Worm (Caenorhabditis elegans) whole organism, L1 larva: Measurements from ENCODE around the gene R166.2.

Source experiments
- C04F5.9 ChIP-seq: sonication (generic microtip); optimal IDR thresholded peaks from 2 replicates; lab custom pipeline; 2016; ENCODE audit warnings: missing genetic modification characterization, missing compliant biosample characterization
- C16A3.4 ChIP-seq: fragments of 150-350 bp; optimal IDR thresholded peaks from 2 replicates; lab custom pipeline; 2014; ENCODE audit warnings: missing biosample characterization, missing genetic modification characterization
- F16B12.6 ChIP-seq: fragments of 150-350 bp; optimal IDR thresholded peaks from 2 replicates; lab custom pipeline; 2014; ENCODE audit warnings: missing biosample characterization, missing genetic modification characterization
- alr-1 ChIP-seq: fragments of 200-800 bp; sonication (Bioruptor generic); optimal IDR thresholded peaks from 2 replicates; lab custom pipeline; 2018; ENCODE audit warnings: borderline replicate concordance, mild to moderate bottlenecking, missing genetic modification characterization, missing compliant biosample characterization
- aly-2 ChIP-seq: fragments of 150-350 bp; optimal IDR thresholded peaks from 2 replicates; lab custom pipeline; 2014; ENCODE audit warnings: missing biosample characterization, missing genetic modification characterization
- blmp-1 ChIP-seq: fragments of 150-350 bp; optimal IDR thresholded peaks from 2 replicates; lab custom pipeline; 2014; ENCODE audit warnings: missing biosample characterization, missing genetic modification characterization
- dpl-1 ChIP-seq, 3 experiments: fragments of 150-350 bp in 2 of 3; sonication (generic microtip) in 1 of 3; optimal IDR thresholded peaks; 2 replicates each; lab custom pipeline; 2014 to 2017; ENCODE audit warnings: missing biosample characterization in 3 of 3, missing genetic modification characterization in 3 of 3, missing genetic modification reagents in 3 of 3
- dsc-1 ChIP-seq: sonication (generic microtip); optimal IDR thresholded peaks from 2 replicates; lab custom pipeline; 2016; ENCODE audit warnings: mild to moderate bottlenecking, missing genetic modification characterization, missing compliant biosample characterization
- efl-1 ChIP-seq, 4 experiments: fragments of 150-350 bp; optimal IDR thresholded peaks in 3 of 4; peaks in 1 of 4; 1 replicate in 1 of 4; 2 replicates in 3 of 4; lab custom pipeline; 2014; ENCODE audit warnings: missing biosample characterization in 2 of 4, missing genetic modification characterization in 2 of 4, missing genetic modification reagents in 2 of 4
- egl-27 ChIP-seq, 2 experiments: fragments of 150-350 bp in 1 of 2; sonication (generic microtip); optimal IDR thresholded peaks; 3 replicates each; lab custom pipeline; 2017 to 2018; ENCODE audit warnings: missing biosample characterization in 2 of 2, missing genetic modification characterization in 2 of 2, missing genetic modification reagents in 2 of 2
- elt-3 ChIP-seq, 6 experiments: fragments of 150-350 bp in 1 of 6; sonication (generic microtip); optimal IDR thresholded peaks; 2 replicates each; lab custom pipeline; 2017 to 2018; ENCODE audit warnings: missing biosample characterization in 6 of 6, missing genetic modification characterization in 6 of 6, inconsistent platforms in 1 of 6
- grh-1 ChIP-seq: fragments of 200-800 bp; sonication (Bioruptor generic); IDR thresholded peaks from 2 replicates; pipeline ENCODE4 v1.3.6; 2022; ENCODE audit warnings: missing genetic modification reagents, missing genetic modification characterization, missing compliant biosample characterization
- hpl-2 ChIP-seq: fragments of 150-350 bp; optimal IDR thresholded peaks from 2 replicates; lab custom pipeline; 2014; ENCODE audit warnings: missing biosample characterization, missing genetic modification reagents, missing genetic modification characterization
- isw-1 ChIP-seq: fragments of 200-800 bp; sonication (Bioruptor generic); IDR thresholded peaks from 2 replicates; pipeline ENCODE4 v1.3.6; 2022; ENCODE audit warnings: missing genetic modification characterization, missing compliant biosample characterization
- lin-14 ChIP-seq: fragments of 200-800 bp; sonication (Bioruptor generic); optimal IDR thresholded peaks from 2 replicates; lab custom pipeline; 2018; ENCODE audit warnings: mild to moderate bottlenecking, missing genetic modification characterization, moderate library complexity, missing compliant biosample characterization
- lin-15B ChIP-seq: fragments of 150-350 bp; sonication (generic microtip); optimal IDR thresholded peaks from 3 replicates; lab custom pipeline; 2014; ENCODE audit warnings: missing biosample characterization, missing genetic modification characterization
- lin-35 ChIP-seq, 2 experiments: fragments of 150-350 bp; optimal IDR thresholded peaks; 2 replicates each; lab custom pipeline; 2014; ENCODE audit warnings: missing biosample characterization in 2 of 2, missing genetic modification characterization in 2 of 2, missing genetic modification reagents in 2 of 2
- lin-39 ChIP-seq: fragments of 150-350 bp; optimal IDR thresholded peaks from 2 replicates; lab custom pipeline; 2014; ENCODE audit warnings: missing biosample characterization, missing genetic modification reagents, missing genetic modification characterization
- mdl-1 ChIP-seq, 2 experiments: fragments of 150-350 bp; optimal IDR thresholded peaks; 2 replicates each; lab custom pipeline; 2014 to 2017; ENCODE audit warnings: missing biosample characterization in 2 of 2, missing genetic modification characterization in 2 of 2, inconsistent platforms in 1 of 2
- mep-1 ChIP-seq: fragments of 150-350 bp; optimal IDR thresholded peaks from 2 replicates; lab custom pipeline; 2014; ENCODE audit warnings: missing biosample characterization, missing genetic modification characterization
- nhr-11 ChIP-seq: fragments of 150-350 bp; optimal IDR thresholded peaks from 2 replicates; lab custom pipeline; 2014; ENCODE audit warnings: missing biosample characterization, missing genetic modification characterization
- nhr-12 ChIP-seq: sonication (generic microtip); optimal IDR thresholded peaks from 2 replicates; lab custom pipeline; 2017; ENCODE audit warnings: missing biosample characterization, missing genetic modification characterization
- nhr-19 ChIP-seq: fragments of 200-800 bp; sonication (Bioruptor generic); conservative IDR thresholded peaks from 2 replicates; pipeline ENCODE4 v1.3.6; 2022; ENCODE audit warnings: missing genetic modification characterization, missing compliant biosample characterization
- nhr-20 ChIP-seq: sonication (generic microtip); optimal IDR thresholded peaks from 2 replicates; lab custom pipeline; 2016; ENCODE audit warnings: mild to moderate bottlenecking, missing genetic modification characterization, missing compliant biosample characterization
- nhr-84 ChIP-seq: sonication (generic microtip); optimal IDR thresholded peaks from 2 replicates; lab custom pipeline; 2017; ENCODE audit warnings: missing biosample characterization, missing genetic modification characterization
- nhr-85 ChIP-seq: sonication (generic microtip); peaks from one replicate; lab custom pipeline; 2016; ENCODE audit warnings: missing genetic modification characterization, inconsistent platforms, missing compliant biosample characterization
- nhr-90 ChIP-seq: sonication (generic microtip); optimal IDR thresholded peaks from 2 replicates; lab custom pipeline; 2016; ENCODE audit warnings: mild to moderate bottlenecking, missing genetic modification characterization, missing compliant biosample characterization; ENCODE audit not compliant: poor library complexity
- pax-3 ChIP-seq: fragments of 200-800 bp; sonication (Bioruptor generic); optimal IDR thresholded peaks from 2 replicates; lab custom pipeline; 2018; ENCODE audit warnings: mild to moderate bottlenecking, missing genetic modification characterization, moderate library complexity, missing compliant biosample characterization
- pqm-1 ChIP-seq: sonication (generic microtip); optimal IDR thresholded peaks from 3 replicates; lab custom pipeline; 2017; ENCODE audit warnings: missing biosample characterization, missing genetic modification characterization
- rnt-1 ChIP-seq: sonication (generic microtip); optimal IDR thresholded peaks from 2 replicates; lab custom pipeline; 2016; ENCODE audit warnings: mild to moderate bottlenecking, missing genetic modification characterization, moderate library complexity, missing compliant biosample characterization
- skn-1 ChIP-seq: fragments of 150-350 bp; optimal IDR thresholded peaks from 2 replicates; lab custom pipeline; 2014; ENCODE audit warnings: missing biosample characterization, missing genetic modification characterization
- snu-23 ChIP-seq: sonication (generic microtip); optimal IDR thresholded peaks from 2 replicates; lab custom pipeline; 2016; ENCODE audit warnings: missing genetic modification characterization, missing compliant biosample characterization
- sptf-1 ChIP-seq: fragments of 150-350 bp; optimal IDR thresholded peaks from 2 replicates; lab custom pipeline; 2014; ENCODE audit warnings: missing biosample characterization, missing genetic modification characterization
- unc-62 ChIP-seq: fragments of 150-350 bp; optimal IDR thresholded peaks from 2 replicates; lab custom pipeline; 2014; ENCODE audit warnings: missing biosample characterization, missing genetic modification reagents, missing genetic modification characterization
- vab-15 ChIP-seq: sonication (generic microtip); optimal IDR thresholded peaks from 2 replicates; lab custom pipeline; 2017; ENCODE audit warnings: missing genotype, mild to moderate bottlenecking, missing genetic modification characterization, missing compliant biosample characterization
- zip-4 ChIP-seq: fragments of 200-800 bp; sonication (Bioruptor generic); optimal IDR thresholded peaks from 2 replicates; lab custom pipeline; 2018; ENCODE audit warnings: mild to moderate bottlenecking, missing genetic modification characterization, moderate library complexity, missing compliant biosample characterization

R166.2 gene

DNA sequence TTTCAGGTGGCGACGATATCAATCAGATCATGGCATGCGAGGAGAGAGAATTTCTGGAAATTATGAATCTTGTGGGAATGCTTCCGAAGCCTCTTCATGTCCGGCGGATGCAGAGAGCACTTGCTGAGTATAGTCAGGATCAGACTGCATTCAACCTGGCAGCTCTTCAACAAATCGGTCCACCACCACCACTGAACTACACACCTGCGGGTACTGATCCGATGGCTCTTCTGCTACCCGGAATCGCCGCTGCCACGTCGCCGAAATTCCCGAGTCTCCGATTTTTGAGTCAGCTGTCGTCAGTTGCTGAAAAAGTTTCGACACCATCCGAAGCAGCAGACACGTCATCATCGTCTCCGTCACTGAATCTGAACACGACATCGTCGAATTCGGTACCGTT, 6.6 kb downstream of the R166.2 start:
- TF ChIP-seq C16A3.4 (tag; lab: Kevin White, UChicago) (no peak), F16B12.6 (tag; lab: Kevin White, UChicago) (no peak), lin-14 (no peak), zip-4 (GFP tag; lab: Kevin White, UChicago) (no peak), dsc-1 (tag; lab: Kevin White, UChicago) (no peak), unc-62 (GFP tag; lab: Kevin White, UChicago) (no peak), nhr-20 (tag; lab: Kevin White, UChicago) (no peak), nhr-84 (no peak), vab-15 (tag; lab: Kevin White, UChicago) (no peak), pax-3 (tag; lab: Kevin White, UChicago) (no peak), isw-1 (GFP tag; lab: Robert Waterston, UW) (no peak), mdl-1 (tag; optimal IDR thresholded peaks at IDR 0.05; lab: Kevin White, UChicago) (no peak), C04F5.9 (no peak), lin-15B (tag; lab: Kevin White, UChicago) (no peak), sptf-1 (tag; lab: Kevin White, UChicago) (no peak), nhr-12 (tag; lab: Kevin White, UChicago) (no peak), pqm-1 (no peak), aly-2 (no peak), grh-1 (GFP tag; lab: Robert Waterston, UW) (no peak)

DNA sequence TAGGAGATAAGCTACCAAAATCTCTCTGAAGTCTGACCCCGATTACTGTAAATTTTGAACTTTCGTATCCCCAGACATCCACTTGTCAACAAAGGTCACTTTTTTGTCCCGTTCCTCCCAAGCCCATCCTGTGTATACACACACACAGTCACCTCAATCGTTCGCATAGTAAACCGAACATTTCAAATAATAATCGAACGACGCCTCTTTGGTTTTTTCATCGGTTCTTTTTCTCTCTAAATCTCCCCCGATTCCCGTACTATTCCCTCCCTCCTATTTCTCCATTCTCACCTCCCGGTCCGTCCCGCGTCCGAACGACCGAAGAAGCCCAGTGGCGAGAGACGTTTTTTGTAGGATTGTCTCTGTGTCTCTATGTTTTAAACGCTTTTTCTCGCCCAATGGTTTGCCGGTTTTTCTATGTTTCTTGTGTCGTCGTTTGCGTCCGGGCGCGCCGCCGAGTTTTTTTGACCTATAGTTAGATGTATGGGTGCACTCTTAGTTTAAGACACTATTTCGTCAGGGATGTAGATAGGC, 8.2 kb downstream of the R166.2 start:
- TF ChIP-seq vab-15 (tag; lab: Kevin White, UChicago) (no peak), alr-1 (tag; lab: Kevin White, UChicago) (no peak), efl-1 (optimal IDR thresholded peaks at IDR 0.05; lab: Kevin White, UChicago) (no peak), efl-1 (GFP tag; optimal IDR thresholded peaks at IDR 0.05 in 1 of 2; lab: Kevin White, UChicago) (no peak), nhr-11 (tag; lab: Kevin White, UChicago) (no peak), nhr-19 (no peak), blmp-1 (peak; percentile 31), lin-14 (peak; percentile 12)
- TF ChIP-seq, all 84 proteins: peak for 2

DNA sequence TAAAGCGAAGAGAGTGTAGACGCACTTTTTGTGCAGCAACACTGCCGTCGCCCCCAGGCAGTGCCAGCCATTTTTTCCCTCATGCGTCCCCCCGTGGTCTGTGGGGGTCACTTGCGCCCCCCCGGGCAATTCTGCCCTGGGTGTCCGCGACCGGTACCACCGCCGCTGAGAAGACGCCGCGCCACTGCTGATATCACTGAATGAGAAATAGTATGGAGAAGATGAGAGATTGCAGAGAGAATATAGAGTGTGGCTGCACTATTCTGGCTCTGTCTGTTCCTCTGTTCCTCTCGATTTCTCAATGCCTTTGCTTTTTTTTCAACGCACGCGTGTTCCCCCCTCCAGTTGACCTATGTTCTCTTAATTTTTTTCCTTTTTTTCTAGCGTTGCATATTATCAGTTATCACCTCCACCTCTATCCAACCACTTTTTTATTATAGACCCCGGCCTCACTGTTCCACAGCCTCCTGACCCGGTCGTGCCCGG, 9.8 kb downstream of the R166.2 start, which contains the start of gene mab-10:
Gene mab-10, plus strand, starts transcription at position 436 of the 486 bp plus-strand sequence.
- TF ChIP-seq lin-14 = peak; percentile 57
- no peak for TF ChIP-seq pax-3 (tag; lab: Kevin White, UChicago)
- peak; percentile 0 for TF ChIP-seq rnt-1 (tag; lab: Kevin White, UChicago)

DNA sequence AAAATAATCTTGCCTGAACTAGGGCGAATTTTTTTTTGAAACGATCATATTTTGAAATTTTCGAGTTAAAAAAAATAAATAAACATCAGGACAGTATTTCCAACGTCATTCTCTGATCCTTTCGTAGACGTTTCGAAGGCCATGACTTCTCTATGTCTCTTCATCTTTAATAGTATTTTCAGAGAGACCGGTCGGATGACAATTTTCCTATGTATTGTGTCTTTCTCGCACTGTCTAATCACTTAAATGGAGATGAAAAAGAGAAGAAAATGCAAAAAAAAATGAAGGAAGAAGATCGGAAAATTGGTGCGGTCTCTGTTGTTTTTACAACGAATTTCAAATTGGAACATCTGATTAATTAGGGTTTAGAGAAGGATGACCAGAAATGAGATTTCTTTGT, 12.3 kb downstream of the R166.2 start:
- TF ChIP-seq mep-1 (tag; lab: Kevin White, UChicago) (peak; percentile 43), elt-3 (tag; optimal IDR thresholded peaks at IDR 0.05; lab: Kevin White, UChicago) (peak in 3 of 6 experiments; percentile 18 to 49 (median 36)), blmp-1 (peak; percentile 60), lin-35 (GFP tag; optimal IDR thresholded peaks at IDR 0.05; lab: Kevin White, UChicago) (peak in 1 of 2 experiments; percentile 21), nhr-90 (peak; percentile 3), dpl-1 (GFP tag; optimal IDR thresholded peaks at IDR 0.05; lab: Kevin White, UChicago) (no peak), hpl-2 (GFP tag; lab: Kevin White, UChicago) (no peak), snu-23 (GFP tag; lab: Kevin White, UChicago) (peak; percentile 61), egl-27 (tag; optimal IDR thresholded peaks at IDR 0.05; lab: Kevin White, UChicago) (no peak), lin-14 (peak; percentile 76), skn-1 (peak; percentile 6), nhr-20 (tag; lab: Kevin White, UChicago) (peak; percentile 51), lin-39 (tag; lab: Kevin White, UChicago) (no peak), mdl-1 (tag; optimal IDR thresholded peaks at IDR 0.05; lab: Kevin White, UChicago) (no peak), efl-1 (optimal IDR thresholded peaks at IDR 0.05; lab: Kevin White, UChicago) (peak in 1 of 2 experiments; percentile 10), efl-1 (GFP tag; optimal IDR thresholded peaks at IDR 0.05 in 1 of 2; lab: Kevin White, UChicago) (peak in 1 of 2 experiments; percentile 88), nhr-85 (tag; lab: Kevin White, UChicago) (peak; percentile 87), pax-3 (tag; lab: Kevin White, UChicago) (no peak), zip-4 (GFP tag; lab: Kevin White, UChicago) (no peak), alr-1 (tag; lab: Kevin White, UChicago) (no peak)
- TF ChIP-seq, all 84 proteins: peak for 11
